Worm (Caenorhabditis elegans): ENCODE data around the gene nspd-2.

DNA sequence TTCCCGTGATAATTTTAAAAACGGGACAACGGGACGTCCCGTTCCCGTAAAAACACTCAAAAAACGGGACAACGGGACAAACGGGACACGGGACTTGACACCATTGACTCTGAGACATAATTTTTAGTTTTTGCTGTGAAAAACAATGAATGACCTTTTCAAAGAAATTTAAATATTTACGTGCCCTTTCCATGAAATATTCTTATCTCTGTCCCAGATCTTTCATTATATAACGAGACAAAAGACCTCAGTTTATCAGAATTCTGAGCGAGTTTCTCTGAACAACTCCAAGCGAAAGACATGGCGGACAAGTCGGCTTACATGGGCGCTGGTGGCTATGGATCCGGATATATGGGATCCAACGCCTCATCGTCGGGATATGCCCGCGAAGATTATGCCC is at the start of gene nspd-2:
- TF ChIP-seq F33H1.4 (GFP tag; IDR thresholded peaks at IDR 0.05): no peak
- no peak for TF ChIP-seq ama-1 (optimal IDR thresholded peaks at IDR 0.05)
- no peak for TF ChIP-seq ama-1 (GFP tag; optimal IDR thresholded peaks at IDR 0.05)
- no peak for TF ChIP-seq mes-4 (tag; optimal IDR thresholded peaks at IDR 0.05)
- TF ChIP-seq egl-44 (GFP tag; IDR thresholded peaks at IDR 0.05): no peak
